Worm (Caenorhabditis elegans): ENCODE data around the gene ZC190.6.
"Not testable (repeated sequence)": the region's sequence is repeated elsewhere in the genome, so short reads cannot be mapped to it uniquely, and the experiment has no call there.

- TF ChIP-seq nhr-28 (tag; optimal IDR thresholded peaks at IDR 0.05); sox-4 (tag; optimal IDR thresholded peaks at IDR 0.05); dpl-1 (GFP tag; optimal IDR thresholded peaks at IDR 0.05); fos-1 (tag; optimal IDR thresholded peaks at IDR 0.05); pax-3 (tag; optimal IDR thresholded peaks at IDR 0.05); unc-62 (GFP tag; optimal IDR thresholded peaks at IDR 0.05); ztf-4 (tag; optimal IDR thresholded peaks at IDR 0.05): not testable (repeated sequence)
Observed at ce11 chrV:8722160-8722559, 45.1 kb upstream of the ZC190.6 start, which contains the start of gene ZC196.8.
